Fruit fly (Drosophila melanogaster) whole organism, embryonic: ENCODE measurements around the gene CG33281.

Experiments used
- Awh ChIP-seq: fragments of 200-800 bp; sonication (Bioruptor generic); IDR thresholded peaks from 2 replicates; pipeline ENCODE4, ENCODE4 v1.3.6; 2022; ENCODE audit warnings: missing biosample characterization, missing genetic modification characterization
- CG12391 ChIP-seq: fragments of 200-800 bp; sonication (Bioruptor generic); optimal IDR thresholded peaks from 3 replicates; lab custom pipeline; 2018; ENCODE audit warnings: missing biosample characterization, mild to moderate bottlenecking, missing genetic modification characterization, moderate library complexity
- CG15011 ChIP-seq: fragments of 200-800 bp; sonication (Bioruptor generic); optimal IDR thresholded peaks from 3 replicates; lab custom pipeline; 2018; ENCODE audit warnings: missing biosample characterization, mild to moderate bottlenecking, missing genetic modification characterization
- CG15479 ChIP-seq: fragments of 200-800 bp; sonication (Bioruptor generic); optimal IDR thresholded peaks from 3 replicates; lab custom pipeline; 2019; ENCODE audit warnings: missing biosample characterization, mild to moderate bottlenecking, missing genetic modification characterization, moderate library complexity
- CG1602 ChIP-seq: fragments of 200-800 bp; sonication (Bioruptor generic); optimal IDR thresholded peaks from 3 replicates; lab custom pipeline; 2016; ENCODE audit warnings: missing biosample characterization, missing genetic modification characterization
- CG16779 ChIP-seq: fragments of 200-800 bp; sonication (Bioruptor generic); IDR thresholded peaks from 2 replicates; pipeline ENCODE4 v1.3.6; 2022; ENCODE audit warnings: missing biosample characterization, missing genetic modification characterization
- CG16815 ChIP-seq: fragments of 200-800 bp; sonication (Bioruptor generic); optimal IDR thresholded peaks from 3 replicates; lab custom pipeline; 2017; ENCODE audit warnings: missing biosample characterization, mild to moderate bottlenecking, missing genetic modification characterization
- CG18011 ChIP-seq: fragments of 200-800 bp; sonication (Bioruptor generic); optimal IDR thresholded peaks from 2 replicates; lab custom pipeline; 2017; ENCODE audit warnings: missing biosample characterization, missing genetic modification characterization, mild to moderate bottlenecking, moderate library complexity, missing genotype
- CG18764 ChIP-seq: fragments of 200-800 bp; sonication (Bioruptor generic); optimal IDR thresholded peaks from 3 replicates; lab custom pipeline; 2016; ENCODE audit warnings: missing biosample characterization, missing genetic modification characterization
- CG2129 ChIP-seq: fragments of 200-800 bp; sonication (Bioruptor generic); IDR thresholded peaks from 2 replicates; pipeline ENCODE4 v1.3.6; 2022; ENCODE audit warnings: missing biosample characterization, missing genetic modification characterization; ENCODE audit not compliant: partially characterized antibody
- CG33213 ChIP-seq: fragments of 200-800 bp; sonication (Bioruptor generic); optimal IDR thresholded peaks from 3 replicates; lab custom pipeline; 2016; ENCODE audit warnings: missing biosample characterization, missing genetic modification characterization
- CG3726 ChIP-seq: fragments of 200-800 bp; sonication (Bioruptor generic); IDR thresholded peaks from 3 replicates; pipeline ENCODE4, ENCODE4 v1.3.6; 2022; ENCODE audit warnings: missing biosample characterization, missing genetic modification characterization
- CG6175 ChIP-seq: fragments of 200-800 bp; sonication (Bioruptor generic); IDR thresholded peaks from 3 replicates; pipeline ENCODE4 v1.3.6; 2022; ENCODE audit warnings: missing biosample characterization, missing genetic modification characterization
- Camta ChIP-seq: fragments of 200-800 bp; sonication (Bioruptor generic); optimal IDR thresholded peaks from 2 replicates; lab custom pipeline; 2016; ENCODE audit warnings: missing biosample characterization, missing genetic modification characterization
- CrebB ChIP-seq: fragments of 200-800 bp; sonication (Bioruptor generic); optimal IDR thresholded peaks from 3 replicates; lab custom pipeline; 2018; ENCODE audit warnings: missing biosample characterization, mild to moderate bottlenecking, missing genetic modification characterization
- Doc3 ChIP-seq: fragments of 200-800 bp; sonication (Bioruptor generic); IDR thresholded peaks from 3 replicates; pipeline ENCODE4 v1.3.6; 2022; ENCODE audit warnings: missing biosample characterization, missing genetic modification characterization; ENCODE audit not compliant: partially characterized antibody
- Dref ChIP-seq: fragments of 200-800 bp; sonication (Bioruptor generic); IDR thresholded peaks from 2 replicates; pipeline ENCODE4 v1.3.6; 2022; ENCODE audit warnings: missing biosample characterization, missing genetic modification characterization
- Eip74EF ChIP-seq, 2 experiments: fragments of 200-800 bp in 1 of 2; fragments of >200 bp in 1 of 2; sonication (Bioruptor generic) in 1 of 2; optimal IDR thresholded peaks; 2 replicates each; lab custom pipeline; 2017 to 2019; ENCODE audit warnings: missing biosample characterization in 2 of 2, missing genetic modification characterization in 2 of 2, mild to moderate bottlenecking in 1 of 2, moderate library complexity in 1 of 2
- Elba2 ChIP-seq: fragments of 200-800 bp; sonication (Bioruptor generic); optimal IDR thresholded peaks from 3 replicates; lab custom pipeline; 2016; ENCODE audit warnings: missing biosample characterization, missing genetic modification characterization
- GATAe ChIP-seq: fragments of 200-800 bp; sonication (Bioruptor generic); conservative IDR thresholded peaks from 2 replicates; pipeline ENCODE4 v1.3.6; 2022; ENCODE audit warnings: missing biosample characterization, missing genetic modification characterization
- Hmx ChIP-seq: fragments of 200-800 bp; sonication (Bioruptor generic); optimal IDR thresholded peaks from 2 replicates; lab custom pipeline; 2016; ENCODE audit warnings: missing biosample characterization, missing genetic modification characterization
- Hr3 ChIP-seq: fragments of 200-800 bp; sonication (Bioruptor generic); optimal IDR thresholded peaks from 3 replicates; lab custom pipeline; 2016; ENCODE audit warnings: missing biosample characterization, missing genetic modification characterization
- Hr51 ChIP-seq, 2 experiments: fragments of 200-800 bp; sonication (Bioruptor generic); optimal IDR thresholded peaks; 2 replicates in 1 of 2; 3 replicates in 1 of 2; lab custom pipeline; 2016 to 2018; ENCODE audit warnings: missing biosample characterization in 2 of 2, missing genetic modification characterization in 2 of 2, mild to moderate bottlenecking in 1 of 2, moderate library complexity in 1 of 2
- Lhr ChIP-seq: fragments of 200-800 bp; sonication (Bioruptor generic); optimal IDR thresholded peaks from 3 replicates; lab custom pipeline; 2017; ENCODE audit warnings: mild to moderate bottlenecking, missing biosample characterization, missing genetic modification reagents, missing genetic modification characterization
- NC2α ChIP-seq: fragments of 200-800 bp; sonication (Bioruptor generic); optimal IDR thresholded peaks from 2 replicates; lab custom pipeline; 2016; ENCODE audit warnings: missing biosample characterization, missing genetic modification characterization
- NC2β ChIP-seq: fragments of 200-800 bp; sonication (Bioruptor generic); optimal IDR thresholded peaks from 2 replicates; lab custom pipeline; 2016; ENCODE audit warnings: missing biosample characterization, missing genetic modification characterization
- Nf-YA ChIP-seq: fragments of 200-800 bp; sonication (Bioruptor generic); IDR thresholded peaks from 2 replicates; pipeline ENCODE4 v1.3.6; 2022; ENCODE audit warnings: missing biosample characterization, missing genetic modification characterization
- TFAM ChIP-seq: fragments of 200-800 bp; sonication (Bioruptor generic); optimal IDR thresholded peaks from 2 replicates; lab custom pipeline; 2017; ENCODE audit warnings: missing biosample characterization, missing genetic modification characterization, inconsistent platforms
- Usf ChIP-seq: fragments of 200-800 bp; sonication (Bioruptor generic); optimal IDR thresholded peaks from 2 replicates; lab custom pipeline; 2017; ENCODE audit warnings: missing genotype, missing biosample characterization, missing genetic modification characterization
- aop ChIP-seq: fragments of 200-800 bp; sonication (Bioruptor generic); IDR thresholded peaks from 2 replicates; pipeline ENCODE4 v1.3.6; 2022; ENCODE audit warnings: missing biosample characterization, missing genetic modification characterization
- ara ChIP-seq: fragments of 200-800 bp; sonication (Bioruptor generic); IDR thresholded peaks from 2 replicates; pipeline ENCODE4 v1.3.6; 2022; ENCODE audit warnings: missing biosample characterization, missing genetic modification characterization
- ash1 ChIP-seq: fragments of 200-800 bp; sonication (Bioruptor generic); optimal IDR thresholded peaks from 2 replicates; lab custom pipeline; 2018; ENCODE audit warnings: missing biosample characterization, mild to moderate bottlenecking, missing genetic modification characterization
- chn ChIP-seq: fragments of 200-800 bp; sonication (Bioruptor generic); optimal IDR thresholded peaks from 2 replicates; lab custom pipeline; 2016; ENCODE audit warnings: missing biosample characterization, missing genetic modification characterization
- eyg ChIP-seq: fragments of 200-800 bp; sonication (Bioruptor generic); optimal IDR thresholded peaks from 3 replicates; lab custom pipeline; 2016; ENCODE audit warnings: missing biosample characterization, missing genetic modification characterization
- ham ChIP-seq: fragments of 200-800 bp; sonication (Bioruptor generic); IDR thresholded peaks from 2 replicates; pipeline ENCODE4 v1.3.6; 2022; ENCODE audit warnings: missing biosample characterization, missing genetic modification characterization
- inv ChIP-seq: fragments of 200-800 bp; sonication (Bioruptor generic); IDR thresholded peaks from 2 replicates; pipeline ENCODE4 v1.3.6; 2022; ENCODE audit warnings: missing biosample characterization, missing genetic modification characterization; ENCODE audit not compliant: partially characterized antibody
- kah ChIP-seq: fragments of 200-800 bp; sonication (Bioruptor generic); optimal IDR thresholded peaks from 2 replicates; lab custom pipeline; 2018; ENCODE audit warnings: missing biosample characterization, mild to moderate bottlenecking, missing genetic modification characterization
- knrl ChIP-seq: fragments of 200-800 bp; sonication (Bioruptor generic); IDR thresholded peaks from 3 replicates; pipeline ENCODE4 v1.3.6; 2022; ENCODE audit warnings: missing biosample characterization, missing genetic modification characterization; ENCODE audit not compliant: partially characterized antibody
- mam ChIP-seq: fragments of 200-800 bp; sonication (Bioruptor generic); optimal IDR thresholded peaks from 3 replicates; lab custom pipeline; 2016; ENCODE audit warnings: missing biosample characterization, missing genetic modification characterization
- peb ChIP-seq: fragments of 200-800 bp; sonication (Bioruptor generic); IDR thresholded peaks from 2 replicates; pipeline ENCODE4 v1.3.6; 2022; ENCODE audit warnings: missing biosample characterization, missing genetic modification characterization
- pita ChIP-seq: fragments of 200-800 bp; sonication (Bioruptor generic); optimal IDR thresholded peaks from 2 replicates; lab custom pipeline; 2017; ENCODE audit warnings: missing biosample characterization, mild to moderate bottlenecking, missing genetic modification characterization
- repo ChIP-seq: fragments of 200-800 bp; sonication (Bioruptor generic); optimal IDR thresholded peaks from 2 replicates; lab custom pipeline; 2016; ENCODE audit warnings: missing biosample characterization, missing genetic modification characterization
- stwl ChIP-seq: fragments of 200-800 bp; sonication (Bioruptor generic); optimal IDR thresholded peaks from 3 replicates; lab custom pipeline; 2018; ENCODE audit warnings: missing biosample characterization, mild to moderate bottlenecking, missing genetic modification characterization, moderate library complexity
- tin ChIP-seq: fragments of 200-800 bp; sonication (Bioruptor generic); optimal IDR thresholded peaks from 3 replicates; lab custom pipeline; 2016; ENCODE audit warnings: missing biosample characterization, missing genetic modification characterization
- tna ChIP-seq: fragments of 200-800 bp; sonication (Bioruptor generic); IDR thresholded peaks from 2 replicates; pipeline ENCODE4 v1.3.6; 2022; ENCODE audit warnings: missing biosample characterization, missing genetic modification characterization; ENCODE audit not compliant: partially characterized antibody
- tx ChIP-seq: fragments of 200-800 bp; sonication (Bioruptor generic); optimal IDR thresholded peaks from 2 replicates; lab custom pipeline; 2016; ENCODE audit warnings: missing biosample characterization, missing genetic modification characterization
- unpg ChIP-seq: fragments of 200-800 bp; sonication (Bioruptor generic); optimal IDR thresholded peaks from 3 replicates; lab custom pipeline; 2018; ENCODE audit warnings: missing biosample characterization, mild to moderate bottlenecking, missing genetic modification characterization, moderate library complexity
- vfl ChIP-seq: fragments of 200-800 bp; sonication (Bioruptor generic); optimal IDR thresholded peaks from 2 replicates; lab custom pipeline; 2016; ENCODE audit warnings: missing biosample characterization, missing genetic modification characterization

CG33281 gene

DNA sequence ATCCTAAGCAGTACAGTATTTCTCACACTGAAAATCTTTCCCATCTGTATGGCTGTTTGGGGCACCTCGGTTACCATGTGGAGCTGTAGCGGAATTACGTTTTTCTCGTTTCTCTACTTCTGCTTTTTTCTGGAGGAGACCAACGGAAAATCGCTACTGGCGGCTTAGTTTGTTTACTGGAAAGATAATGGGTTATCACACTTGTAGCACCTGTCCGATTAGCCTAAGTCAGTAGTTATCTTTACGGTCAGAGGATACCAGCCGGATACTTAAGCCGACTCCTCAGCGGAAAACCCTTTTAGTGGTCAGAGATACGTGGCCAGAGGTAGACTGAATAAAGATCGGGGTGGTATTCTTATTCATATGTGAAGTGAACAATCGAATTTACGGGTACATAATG is 8.5 kb downstream of the CG33281 start, which contains the start of gene CG15408:
Gene CG15408 (plus strand): TSS at position 301 of the 400 bp plus-strand sequence.
- TF ChIP-seq Elba2 (GFP tag; lab: Kevin White, UChicago): no peak
- TF ChIP-seq ham (GFP tag; lab: Robert Waterston, UW): no peak
- TF ChIP-seq unpg (GFP tag; lab: Kevin White, UChicago): no peak
- no peak for TF ChIP-seq ash1 (GFP tag; lab: Kevin White, UChicago)
- TF ChIP-seq CG15011 (GFP tag; lab: Kevin White, UChicago): no peak
- TF ChIP-seq peb (GFP tag; lab: Robert Waterston, UW): no peak
- no peak for TF ChIP-seq stwl (tag; lab: Kevin White, UChicago)
- TF ChIP-seq ara (GFP tag; lab: Robert Waterston, UW): no peak
- no peak for TF ChIP-seq pita (GFP tag; lab: Kevin White, UChicago)

DNA sequence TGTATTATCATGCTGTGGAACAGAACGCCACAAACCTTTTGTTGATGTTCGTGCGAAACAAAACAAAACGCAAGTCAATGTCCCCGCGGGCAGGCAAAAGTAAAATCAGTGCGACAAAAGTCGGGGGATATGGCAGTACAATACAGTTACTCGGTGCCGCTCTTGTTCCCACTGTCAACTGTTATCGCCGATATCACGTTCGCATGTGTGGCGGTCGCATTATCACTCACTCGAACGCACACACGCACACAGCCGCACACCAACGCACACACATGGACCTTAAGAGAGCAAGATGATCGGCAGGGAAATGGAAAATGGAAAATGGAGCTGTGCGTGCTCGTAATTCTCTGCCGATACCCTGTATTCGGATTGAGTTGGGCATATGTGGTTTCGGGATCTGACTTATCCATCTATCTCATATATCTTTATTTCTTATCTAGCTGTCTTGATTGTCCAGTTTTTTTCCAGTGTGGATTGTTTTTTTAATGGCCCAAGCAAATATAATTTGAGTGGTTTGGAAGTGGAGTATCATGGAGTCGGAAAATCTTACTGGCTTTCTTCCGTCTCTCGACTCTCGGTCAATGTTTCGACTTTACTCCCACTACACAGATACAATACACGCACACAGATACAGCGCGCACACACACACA is 14.7 kb downstream of the CG33281 start:
- 0 out of 2 replicates have a peak, but pooled peaks have one; percentile 7 for TF ChIP-seq aop (GFP tag; lab: Robert Waterston, UW)
- TF ChIP-seq chn: peak; percentile 90
- TF ChIP-seq CrebB: no peak
- TF ChIP-seq tx (GFP tag; lab: Kevin White, UChicago): peak; percentile 74
- TF ChIP-seq Hr51 (GFP tag; optimal IDR thresholded peaks at IDR 0.05; lab: Kevin White, UChicago): peak in 1 of 2 experiments; percentile 15
- peak; percentile 81; the same call in 2 of the 3 replicates for TF ChIP-seq CG3726 (GFP tag; lab: Robert Waterston, UW)
- TF ChIP-seq Nf-YA: peak; percentile 65
- no peak for TF ChIP-seq CG6175
- TF ChIP-seq tna (GFP tag; lab: Robert Waterston, UW): no peak
- TF ChIP-seq tin (GFP tag; lab: Kevin White, UChicago): peak; percentile 85
- peak; percentile 16 for TF ChIP-seq kah (GFP tag; lab: Kevin White, UChicago)
- peak; percentile 90 for TF ChIP-seq NC2β (GFP tag; lab: Kevin White, UChicago)
- peak; percentile 86 for TF ChIP-seq CG1602 (GFP tag; lab: Kevin White, UChicago)
- no peak for TF ChIP-seq vfl
- TF ChIP-seq Eip74EF (GFP tag; optimal IDR thresholded peaks at IDR 0.05; lab: Kevin White, UChicago): no peak
- peak; percentile 73 for TF ChIP-seq NC2α
- TF ChIP-seq repo (GFP tag; lab: Kevin White, UChicago): peak; percentile 62
- TF ChIP-seq GATAe (GFP tag; lab: Robert Waterston, UW): no peak
- TF ChIP-seq CG12391 (tag; lab: Kevin White, UChicago): peak; percentile 88
- TF ChIP-seq knrl: no peak
- peak; percentile 18 for TF ChIP-seq eyg (GFP tag; lab: Kevin White, UChicago)
- no peak for TF ChIP-seq CG16779 (GFP tag; lab: Robert Waterston, UW)
- TF ChIP-seq Camta: peak; percentile 87
- TF ChIP-seq Usf: peak; percentile 9
- peak; percentile 85 for TF ChIP-seq CG18764 (GFP tag; lab: Kevin White, UChicago)
- no peak for TF ChIP-seq Doc3 (GFP tag; lab: Robert Waterston, UW)
- peak; percentile 28 for TF ChIP-seq TFAM (GFP tag; lab: Kevin White, UChicago)
- peak; percentile 56 for TF ChIP-seq Lhr
- TF ChIP-seq CG33213 (GFP tag; lab: Kevin White, UChicago): peak; percentile 75
- peak; percentile 68 for TF ChIP-seq CG16815 (GFP tag; lab: Kevin White, UChicago)
- peak; percentile 73 for TF ChIP-seq mam (GFP tag; lab: Kevin White, UChicago)
- no peak for TF ChIP-seq CG2129 (GFP tag; lab: Robert Waterston, UW)
- TF ChIP-seq Hr3 (GFP tag; lab: Kevin White, UChicago): peak; percentile 87
- no peak for TF ChIP-seq Hmx (GFP tag; lab: Kevin White, UChicago)
- no peak for TF ChIP-seq inv (GFP tag; lab: Robert Waterston, UW)
- no peak for TF ChIP-seq CG15479 (GFP tag; lab: Kevin White, UChicago)
- TF ChIP-seq CG18011 (GFP tag; lab: Kevin White, UChicago): no peak
- TF ChIP-seq Dref (GFP tag; lab: Robert Waterston, UW): no peak
- peak; percentile 86 for TF ChIP-seq Awh
